Fruit fly (Drosophila melanogaster) whole organism, embryonic: ENCODE measurements around the gene Muc26B.

Experiments
- Adf1 ChIP-seq: fragments of 200-800 bp; sonication (Bioruptor generic); IDR thresholded peaks from 2 replicates; pipeline ENCODE4 v1.3.6; 2022; ENCODE audit warnings: missing biosample characterization, missing genetic modification characterization
- Asciz ChIP-seq: fragments of 200-800 bp; sonication (Bioruptor generic); optimal IDR thresholded peaks from 2 replicates; lab custom pipeline; 2017; ENCODE audit warnings: missing biosample characterization, mild to moderate bottlenecking, missing genetic modification characterization, missing genetic modification reagents
- Bgb ChIP-seq: fragments of 200-800 bp; sonication (Bioruptor generic); IDR thresholded peaks from 2 replicates; pipeline ENCODE4 v1.3.6; 2022; ENCODE audit warnings: missing biosample characterization, missing genetic modification characterization; ENCODE audit not compliant: partially characterized antibody
- Bteb2 ChIP-seq: fragments of 200-800 bp; sonication (Bioruptor generic); optimal IDR thresholded peaks from 2 replicates; lab custom pipeline; 2016; ENCODE audit warnings: missing biosample characterization, missing genetic modification characterization
- CG10274 ChIP-seq: fragments of 200-800 bp; sonication (Bioruptor generic); optimal IDR thresholded peaks from 3 replicates; lab custom pipeline; 2017; ENCODE audit warnings: missing biosample characterization, mild to moderate bottlenecking, missing genetic modification characterization
- CG10654 ChIP-seq: fragments of 200-800 bp; sonication (Bioruptor generic); optimal IDR thresholded peaks from 2 replicates; lab custom pipeline; 2016; ENCODE audit warnings: missing biosample characterization, missing genetic modification characterization
- CG10979 ChIP-seq: fragments of 200-800 bp; sonication (Bioruptor generic); optimal IDR thresholded peaks from 2 replicates; lab custom pipeline; 2018; ENCODE audit warnings: missing biosample characterization, mild to moderate bottlenecking, missing genetic modification characterization, moderate library complexity
- CG12071 ChIP-seq: fragments of 200-800 bp; sonication (Bioruptor generic); optimal IDR thresholded peaks from 3 replicates; lab custom pipeline; 2018; ENCODE audit warnings: missing biosample characterization, mild to moderate bottlenecking, missing genetic modification characterization
- CG13894 ChIP-seq: fragments of 200-800 bp; sonication (Bioruptor generic); optimal IDR thresholded peaks from 3 replicates; lab custom pipeline; 2018; ENCODE audit warnings: missing biosample characterization, mild to moderate bottlenecking, missing genetic modification characterization, moderate library complexity
- CG14014 ChIP-seq: fragments of 200-800 bp; sonication (Bioruptor generic); IDR thresholded peaks from 2 replicates; pipeline ENCODE4 v1.3.6; 2022; ENCODE audit warnings: missing biosample characterization, missing genetic modification characterization
- CG15696 ChIP-seq: fragments of 200-800 bp; sonication (Bioruptor generic); optimal IDR thresholded peaks from 2 replicates; lab custom pipeline; 2019; ENCODE audit warnings: missing biosample characterization, mild to moderate bottlenecking, missing genetic modification characterization, moderate library complexity
- CG1832 ChIP-seq: fragments of 200-800 bp; sonication (Bioruptor generic); optimal IDR thresholded peaks from 2 replicates; lab custom pipeline; 2017; ENCODE audit warnings: missing biosample characterization, mild to moderate bottlenecking, missing genetic modification characterization, inconsistent platforms
- CG18599 ChIP-seq: fragments of 200-800 bp; sonication (Bioruptor generic); optimal IDR thresholded peaks from 3 replicates; lab custom pipeline; 2017; ENCODE audit warnings: missing biosample characterization, missing genetic modification characterization, mild to moderate bottlenecking, moderate library complexity, missing genetic modification reagents
- CG2202 ChIP-seq: fragments of 200-800 bp; sonication (Bioruptor generic); optimal IDR thresholded peaks from 2 replicates; lab custom pipeline; 2018; ENCODE audit warnings: missing biosample characterization, mild to moderate bottlenecking, missing genetic modification characterization
- CG33557 ChIP-seq: fragments of 200-800 bp; sonication (Bioruptor generic); optimal IDR thresholded peaks from 2 replicates; lab custom pipeline; 2019; ENCODE audit warnings: missing biosample characterization, mild to moderate bottlenecking, missing genetic modification characterization, moderate library complexity
- CG42726 ChIP-seq: fragments of 200-800 bp; sonication (Bioruptor generic); IDR thresholded peaks from 2 replicates; pipeline ENCODE4 v1.3.6; 2022; ENCODE audit warnings: missing biosample characterization, missing genetic modification characterization; ENCODE audit not compliant: partially characterized antibody
- CG8290 ChIP-seq, 3 experiments: fragments of 200-800 bp; sonication (Bioruptor generic); optimal IDR thresholded peaks; 2 replicates each; lab custom pipeline; 2016 to 2019; ENCODE audit warnings: missing biosample characterization in 3 of 3, missing genetic modification characterization in 3 of 3, mild to moderate bottlenecking in 2 of 3, moderate library complexity in 1 of 3
- CG9876 ChIP-seq: fragments of 200-800 bp; sonication (Bioruptor generic); optimal IDR thresholded peaks from 2 replicates; lab custom pipeline; 2016; ENCODE audit warnings: missing biosample characterization, missing genetic modification characterization
- Deaf1 ChIP-seq: fragments of 200-800 bp; optimal IDR thresholded peaks from 3 replicates; lab custom pipeline; 2019; ENCODE audit warnings: missing biosample characterization, mild to moderate bottlenecking, missing genetic modification characterization, moderate library complexity
- Hr3 ChIP-seq: fragments of 200-800 bp; sonication (Bioruptor generic); optimal IDR thresholded peaks from 3 replicates; lab custom pipeline; 2016; ENCODE audit warnings: missing biosample characterization, missing genetic modification characterization
- Jarid2 ChIP-seq: fragments of 200-800 bp; sonication (Bioruptor generic); optimal IDR thresholded peaks from 3 replicates; lab custom pipeline; 2017; ENCODE audit warnings: mild to moderate bottlenecking, missing biosample characterization, missing genetic modification reagents, missing genetic modification characterization
- Med ChIP-seq: fragments of 200-800 bp; sonication (Bioruptor generic); peaks from one replicate; lab custom pipeline; 2016; ENCODE audit warnings: missing biosample characterization, missing genetic modification characterization, mild to moderate bottlenecking, inconsistent platforms, moderate library complexity
- Trl ChIP-seq, 3 experiments: fragments of >200 bp in 2 of 3; fragments of 200-800 bp in 1 of 3; sonication (Bioruptor generic) in 1 of 3; optimal IDR thresholded peaks; 2 replicates in 1 of 3; 3 replicates in 2 of 3; lab custom pipeline; 2016 to 2017; ENCODE audit warnings: missing biosample characterization in 1 of 3, missing genetic modification characterization in 1 of 3
- abd-A ChIP-seq: fragments of 200-800 bp; sonication (Bioruptor generic); optimal IDR thresholded peaks from 3 replicates; lab custom pipeline; 2019; ENCODE audit warnings: missing biosample characterization, mild to moderate bottlenecking, missing genetic modification characterization, moderate library complexity
- bbx ChIP-seq: fragments of 200-800 bp; sonication (Bioruptor generic); IDR thresholded peaks from 2 replicates; pipeline ENCODE4 v1.3.6; 2022; ENCODE audit warnings: missing biosample characterization, missing genetic modification characterization; ENCODE audit not compliant: partially characterized antibody
- chinmo ChIP-seq: fragments of 200-800 bp; sonication (Bioruptor generic); IDR thresholded peaks from 4 replicates; pipeline ENCODE4 v1.3.6; 2022; ENCODE audit warnings: missing biosample characterization, missing genetic modification characterization; ENCODE audit not compliant: partially characterized antibody
- crol ChIP-seq: fragments of 200-800 bp; sonication (Bioruptor generic); IDR thresholded peaks from 2 replicates; pipeline ENCODE4 v1.3.6; 2022; ENCODE audit warnings: missing biosample characterization, missing genetic modification characterization
- dimm ChIP-seq: fragments of 200-800 bp; sonication (Bioruptor generic); IDR thresholded peaks from 2 replicates; pipeline ENCODE4 v1.3.6; 2022; ENCODE audit warnings: missing biosample characterization, missing genetic modification characterization
- ewg ChIP-seq: fragments of 200-800 bp; sonication (Bioruptor generic); optimal IDR thresholded peaks from 3 replicates; lab custom pipeline; 2017; ENCODE audit warnings: mild to moderate bottlenecking, missing biosample characterization, missing genetic modification reagents, missing genetic modification characterization
- fd96Cb ChIP-seq: fragments of 200-800 bp; sonication (Bioruptor generic); optimal IDR thresholded peaks from 2 replicates; lab custom pipeline; 2018; ENCODE audit warnings: missing biosample characterization, mild to moderate bottlenecking, missing genetic modification characterization, moderate library complexity
- gce ChIP-seq: fragments of 200-800 bp; sonication (Bioruptor generic); IDR thresholded peaks from 3 replicates; pipeline ENCODE4 v1.3.6; 2022; ENCODE audit warnings: missing biosample characterization, missing genetic modification characterization
- nmo ChIP-seq: fragments of 200-800 bp; sonication (Bioruptor generic); optimal IDR thresholded peaks from 2 replicates; lab custom pipeline; 2018; ENCODE audit warnings: missing biosample characterization, mild to moderate bottlenecking, missing genetic modification characterization, moderate library complexity
- onecut ChIP-seq: fragments of 200-800 bp; sonication (Bioruptor generic); IDR thresholded peaks from 2 replicates; pipeline ENCODE4 v1.3.6; 2022; ENCODE audit warnings: missing biosample characterization, missing genetic modification characterization
- scrt ChIP-seq: fragments of 200-800 bp; sonication (Bioruptor generic); optimal IDR thresholded peaks from 2 replicates; lab custom pipeline; 2018; ENCODE audit warnings: missing biosample characterization, mild to moderate bottlenecking, missing genetic modification characterization, moderate library complexity
- sens ChIP-seq: fragments of 200-800 bp; sonication (Bioruptor generic); peaks from one replicate; lab custom pipeline; 2016; ENCODE audit warnings: missing biosample characterization, missing genetic modification characterization
- vnd ChIP-seq: fragments of 200-800 bp; sonication (Bioruptor generic); IDR thresholded peaks from 3 replicates; pipeline ENCODE4 v1.3.6; 2022; ENCODE audit warnings: missing biosample characterization, missing genetic modification characterization; ENCODE audit not compliant: partially characterized antibody

Muc26B gene

dm6 chr2L:6151669-6152068 is at the start of gene Muc26B:
Muc26B (plus strand) TSS chr2L:6151969.
- TF ChIP-seq dimm (GFP tag; lab: Robert Waterston, UW) = no peak
- TF ChIP-seq CG10274 (GFP tag; lab: Kevin White, UChicago) = no peak
- TF ChIP-seq nmo (GFP tag; lab: Kevin White, UChicago) = no peak
- TF ChIP-seq gce = no peak
- no peak for TF ChIP-seq Asciz (GFP tag; lab: Kevin White, UChicago)
- TF ChIP-seq CG10654 (GFP tag; lab: Kevin White, UChicago) = no peak
- TF ChIP-seq CG15696 (tag; lab: Kevin White, UChicago) = no peak
- TF ChIP-seq CG10979 (tag; lab: Kevin White, UChicago) = no peak
- TF ChIP-seq CG33557 (GFP tag; lab: Kevin White, UChicago) = no peak
- no peak for TF ChIP-seq fd96Cb (tag; lab: Kevin White, UChicago)
- TF ChIP-seq Bteb2 = no peak
- TF ChIP-seq CG9876 (GFP tag; lab: Kevin White, UChicago) = no peak
- TF ChIP-seq, all 482 proteins: peak for 0

DNA sequence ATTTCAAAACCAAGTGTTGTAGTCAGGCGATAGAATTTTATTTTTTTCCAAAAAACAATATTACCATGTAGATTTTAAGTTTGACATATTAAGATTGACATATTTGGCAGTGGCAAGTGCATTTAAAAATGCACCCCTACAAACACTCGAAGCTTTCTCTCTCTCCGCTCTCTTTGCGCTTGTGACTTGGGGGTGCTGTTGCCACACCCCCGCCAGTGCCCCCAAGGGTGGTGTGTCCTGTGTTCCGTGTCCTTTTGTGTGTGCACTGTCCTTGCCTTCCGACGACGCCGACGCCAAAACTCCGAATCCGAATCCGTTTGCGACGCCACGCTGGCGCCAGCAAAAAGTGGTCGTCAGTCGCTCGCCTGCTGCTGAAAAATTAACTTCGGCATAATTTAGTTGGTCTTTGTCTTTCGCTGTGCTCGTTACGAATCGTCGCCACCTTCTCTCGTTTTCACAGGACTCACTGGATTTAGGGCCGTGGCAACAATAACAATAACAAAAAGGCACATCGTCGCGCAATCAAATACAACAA is 42.4 kb upstream of the Muc26B start:
- no peak for TF ChIP-seq bbx (GFP tag; lab: Robert Waterston, UW)
- peak; percentile 79 for TF ChIP-seq ewg (GFP tag; lab: Kevin White, UChicago)
- peak; percentile 28 for TF ChIP-seq abd-A (tag; lab: Kevin White, UChicago)
- TF ChIP-seq Deaf1 (tag; lab: Kevin White, UChicago) = peak; percentile 94
- peak; percentile 8 for TF ChIP-seq sens
- peak; percentile 32 for TF ChIP-seq scrt (GFP tag; lab: Kevin White, UChicago)
- TF ChIP-seq CG2202 (tag; lab: Kevin White, UChicago) = no peak
- peak; percentile 32 to 56 for TF ChIP-seq Trl (optimal IDR thresholded peaks at IDR 0.05; lab: Kevin White, UChicago)
- TF ChIP-seq Trl (GFP tag; optimal IDR thresholded peaks at IDR 0.05; lab: Kevin White, UChicago) = no peak
- TF ChIP-seq CG13894 = peak; percentile 2
- peak; percentile 33 for TF ChIP-seq CG18599 (GFP tag; lab: Kevin White, UChicago)
- peak; percentile 38 for TF ChIP-seq Jarid2 (GFP tag; lab: Kevin White, UChicago)
- no peak for TF ChIP-seq CG8290 (GFP tag; optimal IDR thresholded peaks at IDR 0.05; lab: Kevin White, UChicago)
- peak in 1 of 2 experiments; percentile 12 for TF ChIP-seq CG8290 (tag; optimal IDR thresholded peaks at IDR 0.05; lab: Kevin White, UChicago)
- TF ChIP-seq Med (GFP tag; lab: Kevin White, UChicago) = peak; percentile 73
- no peak for TF ChIP-seq Hr3 (GFP tag; lab: Kevin White, UChicago)
- peak; percentile 19 for TF ChIP-seq CG12071
- 0 out of 4 replicates have a peak, but pooled peaks have one; percentile 31 for TF ChIP-seq chinmo (GFP tag; lab: Robert Waterston, UW)
- no peak for TF ChIP-seq CG1832 (GFP tag; lab: Kevin White, UChicago)
- TF ChIP-seq CG42726 (GFP tag; lab: Robert Waterston, UW) = 0 out of 2 replicates have a peak, but pooled peaks have one; percentile 9
- TF ChIP-seq vnd (GFP tag; lab: Robert Waterston, UW) = no peak
- no peak for TF ChIP-seq Bgb (GFP tag; lab: Robert Waterston, UW)
- peak; percentile 72 for TF ChIP-seq crol
- no peak for TF ChIP-seq CG14014
- peak; percentile 47; the same call in 1 of the 2 replicates for TF ChIP-seq Adf1
- TF ChIP-seq, all 482 proteins: peak for 16

DNA sequence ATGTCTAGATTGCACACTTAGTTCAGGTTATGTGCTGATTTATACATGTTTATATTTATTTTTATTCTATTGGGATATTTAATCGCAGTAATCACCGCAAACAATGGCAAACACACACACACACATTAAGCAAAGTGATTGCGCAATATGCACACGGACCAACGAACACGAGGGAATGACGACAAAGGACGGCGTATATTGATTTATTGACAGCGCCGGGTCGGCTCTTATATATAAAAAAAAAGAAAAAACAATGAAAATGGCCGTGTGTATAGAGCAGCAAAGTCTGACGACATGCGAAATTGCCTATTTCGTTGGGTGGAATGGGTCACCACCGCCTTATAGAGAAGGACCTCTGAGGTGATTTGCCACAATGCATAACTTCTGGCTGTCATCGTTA is 41.0 kb upstream of the Muc26B start:
- TF ChIP-seq onecut (GFP tag; lab: Robert Waterston, UW) = peak; percentile 89
- no peak for TF ChIP-seq CG1832 (GFP tag; lab: Kevin White, UChicago)
- peak; percentile 33 for TF ChIP-seq abd-A (tag; lab: Kevin White, UChicago)
- TF ChIP-seq, all 482 proteins: peak for 2
